Worm (Caenorhabditis elegans): ENCODE results near the gene clec-228.

DNA sequence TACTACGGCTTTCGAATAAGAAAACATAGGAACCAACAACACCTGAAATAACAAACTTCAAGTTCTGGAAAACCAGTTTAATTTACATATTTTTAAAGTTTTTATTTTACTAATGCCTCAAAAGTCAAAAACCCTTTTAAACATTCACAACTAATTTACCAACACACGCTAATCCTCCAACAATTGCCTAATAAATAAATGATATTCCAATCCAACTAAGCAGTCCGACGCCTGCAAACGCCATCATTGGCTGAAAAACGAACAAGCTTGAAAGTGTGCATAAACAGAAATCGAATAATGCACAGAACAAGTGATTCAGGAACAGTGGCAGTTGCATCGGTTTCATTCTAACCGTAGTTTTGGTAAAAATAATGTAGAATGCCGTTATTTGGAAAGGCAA lies 28.5 kb upstream of the clec-228 start:
- no peak for TF ChIP-seq mes-4 (tag; optimal IDR thresholded peaks at IDR 0.05)
- TF ChIP-seq F49E8.2 (tag; optimal IDR thresholded peaks at IDR 0.05; ENCODE audit: insufficient read depth), result no peak
- TF ChIP-seq B0336.3 (GFP tag; IDR thresholded peaks at IDR 0.05), result no peak
